Fruit fly (Drosophila melanogaster): ENCODE data around the gene srl.

- TF ChIP-seq Myc (optimal IDR thresholded peaks at IDR 0.05) (no peak), Sin3A (optimal IDR thresholded peaks at IDR 0.05) (no peak), h (optimal IDR thresholded peaks at IDR 0.05) (no peak)
Measured at dm6 chr3R:4478220-4479037, 49.3 kb upstream of the srl start.

Measured in Kc167 (cell line).